Worm (Caenorhabditis elegans) whole organism, young adult: ENCODE results near the gene nhr-167.

Experiments
- attf-5 ChIP-seq: fragments of 200-800 bp; sonication (Bioruptor generic); optimal IDR thresholded peaks from 2 replicates; lab custom pipeline; 2018; ENCODE audit warnings: mild to moderate bottlenecking, missing genetic modification characterization, missing compliant biosample characterization
- ceh-27 ChIP-seq: fragments of 200-800 bp; sonication (Bioruptor generic); optimal IDR thresholded peaks from 2 replicates; lab custom pipeline; 2018; ENCODE audit warnings: mild to moderate bottlenecking, missing genetic modification characterization, moderate library complexity, missing compliant biosample characterization

DNA sequence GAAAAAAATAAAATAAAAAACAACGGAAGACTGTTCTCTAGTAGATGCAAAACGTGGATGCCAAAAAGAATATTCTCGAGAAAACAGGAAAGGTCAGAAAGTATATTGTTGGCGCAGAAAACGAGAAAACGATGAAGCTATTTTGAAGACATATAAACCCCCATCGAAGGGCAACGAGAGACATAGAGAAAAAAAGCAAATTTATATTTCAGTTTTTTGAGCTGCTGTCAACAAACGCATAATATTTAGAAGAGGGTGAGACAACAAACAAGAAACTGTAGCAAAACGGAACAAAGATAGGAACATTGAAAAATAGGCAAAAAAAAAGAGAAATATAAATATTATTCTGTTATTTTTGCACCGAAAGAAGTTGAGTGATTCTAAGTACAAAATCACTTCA is 10.4 kb upstream of the nhr-167 start:
- TF ChIP-seq ceh-27 = no peak
- TF ChIP-seq attf-5 (GFP tag; lab: Kevin White, UChicago) = no peak
